Worm (Caenorhabditis elegans) whole organism, L1 larva: ENCODE data around the gene sra-14.

Source experiments
- C04F5.9 ChIP-seq: sonication (generic microtip); optimal IDR thresholded peaks from 2 replicates; lab custom pipeline; 2016; ENCODE audit warnings: missing genetic modification characterization, missing compliant biosample characterization
- C16A3.4 ChIP-seq: fragments of 150-350 bp; optimal IDR thresholded peaks from 2 replicates; lab custom pipeline; 2014; ENCODE audit warnings: missing biosample characterization, missing genetic modification characterization
- C34B4.2 ChIP-seq: sonication (generic microtip); optimal IDR thresholded peaks from 2 replicates; lab custom pipeline; 2017; ENCODE audit warnings: mild to moderate bottlenecking, missing genetic modification characterization, missing compliant biosample characterization
- aha-1 ChIP-seq: fragments of 150-350 bp; optimal IDR thresholded peaks from 2 replicates; lab custom pipeline; 2014; ENCODE audit warnings: missing biosample characterization, missing genetic modification characterization
- alr-1 ChIP-seq: fragments of 200-800 bp; sonication (Bioruptor generic); optimal IDR thresholded peaks from 2 replicates; lab custom pipeline; 2018; ENCODE audit warnings: borderline replicate concordance, mild to moderate bottlenecking, missing genetic modification characterization, missing compliant biosample characterization
- ama-1 ChIP-seq: fragments of 150-350 bp; optimal IDR thresholded peaks from 2 replicates; lab custom pipeline; 2014
- ceh-8 ChIP-seq: fragments of 200-800 bp; sonication (Bioruptor generic); optimal IDR thresholded peaks from 2 replicates; lab custom pipeline; 2018; ENCODE audit warnings: mild to moderate bottlenecking, missing genetic modification characterization, moderate library complexity, missing compliant biosample characterization
- ceh-90 ChIP-seq: sonication (generic microtip); optimal IDR thresholded peaks from 2 replicates; lab custom pipeline; 2016; ENCODE audit warnings: missing genetic modification characterization, missing compliant biosample characterization
- efl-1 ChIP-seq, 4 experiments: fragments of 150-350 bp; optimal IDR thresholded peaks in 3 of 4; peaks in 1 of 4; 1 replicate in 1 of 4; 2 replicates in 3 of 4; lab custom pipeline; 2014; ENCODE audit warnings: missing biosample characterization in 2 of 4, missing genetic modification characterization in 2 of 4, missing genetic modification reagents in 2 of 4
- efl-3 ChIP-seq: fragments of 200-800 bp; sonication (Bioruptor generic); optimal IDR thresholded peaks from 2 replicates; lab custom pipeline; 2018; ENCODE audit warnings: mild to moderate bottlenecking, missing genetic modification characterization, missing compliant biosample characterization
- egl-27 ChIP-seq, 2 experiments: fragments of 150-350 bp in 1 of 2; sonication (generic microtip); optimal IDR thresholded peaks; 3 replicates each; lab custom pipeline; 2017 to 2018; ENCODE audit warnings: missing biosample characterization in 2 of 2, missing genetic modification characterization in 2 of 2, missing genetic modification reagents in 2 of 2
- fkh-10 ChIP-seq: sonication (generic microtip); optimal IDR thresholded peaks from 2 replicates; lab custom pipeline; 2017; ENCODE audit warnings: missing biosample characterization, missing genetic modification reagents, missing genetic modification characterization
- fkh-4 ChIP-seq: sonication (generic microtip); optimal IDR thresholded peaks from 2 replicates; lab custom pipeline; 2016; ENCODE audit warnings: missing compliant biosample characterization, missing genetic modification characterization, borderline replicate concordance
- fkh-8 ChIP-seq: sonication (generic microtip); optimal IDR thresholded peaks from 2 replicates; lab custom pipeline; 2016; ENCODE audit warnings: mild to moderate bottlenecking, missing genetic modification characterization, missing compliant biosample characterization
- fos-1 ChIP-seq: fragments of 150-350 bp; optimal IDR thresholded peaks from 2 replicates; lab custom pipeline; 2014; ENCODE audit warnings: missing biosample characterization, missing genetic modification characterization
- hlh-4 ChIP-seq: sonication (generic microtip); optimal IDR thresholded peaks from 2 replicates; lab custom pipeline; 2016; ENCODE audit warnings: mild to moderate bottlenecking, missing genetic modification characterization, missing compliant biosample characterization
- hpl-2 ChIP-seq: fragments of 150-350 bp; optimal IDR thresholded peaks from 2 replicates; lab custom pipeline; 2014; ENCODE audit warnings: missing biosample characterization, missing genetic modification reagents, missing genetic modification characterization
- lin-13 ChIP-seq: fragments of 150-350 bp; optimal IDR thresholded peaks from 2 replicates; lab custom pipeline; 2014; ENCODE audit warnings: missing biosample characterization, missing genetic modification reagents, missing genetic modification characterization
- lin-15B ChIP-seq: fragments of 150-350 bp; sonication (generic microtip); optimal IDR thresholded peaks from 3 replicates; lab custom pipeline; 2014; ENCODE audit warnings: missing biosample characterization, missing genetic modification characterization
- lir-3 ChIP-seq: sonication (generic microtip); optimal IDR thresholded peaks from 2 replicates; lab custom pipeline; 2016; ENCODE audit warnings: mild to moderate bottlenecking, missing genetic modification characterization, moderate library complexity, missing compliant biosample characterization; ENCODE audit not compliant: poor library complexity
- mab-9 ChIP-seq: fragments of 200-800 bp; sonication (Bioruptor generic); IDR thresholded peaks from 2 replicates; pipeline ENCODE4 v1.3.6; 2022; ENCODE audit warnings: missing genetic modification reagents, missing genetic modification characterization, missing compliant biosample characterization
- mef-2 ChIP-seq: fragments of 150-350 bp; optimal IDR thresholded peaks from 2 replicates; lab custom pipeline; 2014; ENCODE audit warnings: missing biosample characterization, missing genetic modification characterization
- mep-1 ChIP-seq: fragments of 150-350 bp; optimal IDR thresholded peaks from 2 replicates; lab custom pipeline; 2014; ENCODE audit warnings: missing biosample characterization, missing genetic modification characterization
- nhr-11 ChIP-seq: fragments of 150-350 bp; optimal IDR thresholded peaks from 2 replicates; lab custom pipeline; 2014; ENCODE audit warnings: missing biosample characterization, missing genetic modification characterization
- nhr-19 ChIP-seq: fragments of 200-800 bp; sonication (Bioruptor generic); conservative IDR thresholded peaks from 2 replicates; pipeline ENCODE4 v1.3.6; 2022; ENCODE audit warnings: missing genetic modification characterization, missing compliant biosample characterization
- nhr-237 ChIP-seq: fragments of 150-350 bp; optimal IDR thresholded peaks from 2 replicates; lab custom pipeline; 2014; ENCODE audit warnings: missing biosample characterization, missing genetic modification characterization
- nhr-28 ChIP-seq: fragments of 150-350 bp; optimal IDR thresholded peaks from 2 replicates; lab custom pipeline; 2014; ENCODE audit warnings: missing biosample characterization, missing genetic modification characterization
- nhr-76 ChIP-seq: sonication (generic microtip); optimal IDR thresholded peaks from 2 replicates; lab custom pipeline; 2017; ENCODE audit warnings: missing biosample characterization, missing genetic modification characterization
- nhr-77 ChIP-seq: fragments of 150-350 bp; optimal IDR thresholded peaks from 2 replicates; lab custom pipeline; 2014; ENCODE audit warnings: missing biosample characterization, missing genetic modification characterization
- nhr-84 ChIP-seq: sonication (generic microtip); optimal IDR thresholded peaks from 2 replicates; lab custom pipeline; 2017; ENCODE audit warnings: missing biosample characterization, missing genetic modification characterization
- nhr-85 ChIP-seq: sonication (generic microtip); peaks from one replicate; lab custom pipeline; 2016; ENCODE audit warnings: missing genetic modification characterization, inconsistent platforms, missing compliant biosample characterization
- nhr-90 ChIP-seq: sonication (generic microtip); optimal IDR thresholded peaks from 2 replicates; lab custom pipeline; 2016; ENCODE audit warnings: mild to moderate bottlenecking, missing genetic modification characterization, missing compliant biosample characterization; ENCODE audit not compliant: poor library complexity
- pag-3 ChIP-seq: sonication (generic microtip); optimal IDR thresholded peaks from 2 replicates; lab custom pipeline; 2017; ENCODE audit warnings: missing genetic modification characterization, mild to moderate bottlenecking, missing compliant biosample characterization, antibody characterized with exemption, borderline replicate concordance; ENCODE audit not compliant: insufficient read depth
- pqm-1 ChIP-seq: sonication (generic microtip); optimal IDR thresholded peaks from 3 replicates; lab custom pipeline; 2017; ENCODE audit warnings: missing biosample characterization, missing genetic modification characterization
- sox-4 ChIP-seq: sonication (generic microtip); optimal IDR thresholded peaks from 2 replicates; lab custom pipeline; 2016; ENCODE audit warnings: missing genetic modification characterization, missing compliant biosample characterization
- swsn-7 ChIP-seq: sonication (generic microtip); optimal IDR thresholded peaks from 2 replicates; lab custom pipeline; 2016; ENCODE audit warnings: missing genetic modification characterization, missing compliant biosample characterization
- tlp-1 ChIP-seq: fragments of 150-350 bp; optimal IDR thresholded peaks from 2 replicates; lab custom pipeline; 2014; ENCODE audit warnings: missing biosample characterization, missing genetic modification characterization
- unc-98 ChIP-seq: fragments of 200-800 bp; sonication (Bioruptor generic); IDR thresholded peaks from 2 replicates; pipeline ENCODE4 v1.3.6; 2022; ENCODE audit warnings: missing genetic modification characterization, missing compliant biosample characterization
- xbp-1 ChIP-seq: sonication (generic microtip); optimal IDR thresholded peaks from 2 replicates; lab custom pipeline; 2016; ENCODE audit warnings: missing genetic modification characterization, missing compliant biosample characterization
- zag-1 ChIP-seq: fragments of 150-350 bp; optimal IDR thresholded peaks from 2 replicates; lab custom pipeline; 2014; ENCODE audit warnings: missing biosample characterization, missing genetic modification characterization
- zip-4 ChIP-seq: fragments of 200-800 bp; sonication (Bioruptor generic); optimal IDR thresholded peaks from 2 replicates; lab custom pipeline; 2018; ENCODE audit warnings: mild to moderate bottlenecking, missing genetic modification characterization, moderate library complexity, missing compliant biosample characterization
- ztf-4 ChIP-seq: fragments of 150-350 bp; optimal IDR thresholded peaks from 2 replicates; lab custom pipeline; 2014; ENCODE audit warnings: missing biosample characterization, missing genetic modification characterization

sra-14 gene

DNA sequence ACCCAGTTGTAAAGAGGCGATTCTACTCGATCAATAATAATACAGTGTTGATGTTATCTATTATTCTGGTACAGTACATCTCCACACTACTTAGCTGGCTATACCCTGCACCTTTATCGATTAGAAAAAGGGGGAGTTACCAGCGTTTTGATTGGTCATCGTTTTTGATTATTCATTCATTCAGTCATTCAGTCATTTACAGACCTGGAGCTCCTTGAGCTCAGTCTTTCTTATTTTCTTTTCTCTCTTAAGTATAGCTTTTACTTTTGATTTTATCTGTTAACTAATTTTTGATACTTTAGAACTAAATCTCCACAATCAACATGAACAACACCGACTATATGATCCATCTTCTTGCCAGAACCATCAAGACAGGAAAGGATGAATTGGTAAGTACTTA, 34.9 kb upstream of the sra-14 start, which contains the start of gene Y46G5A.28:
Gene Y46G5A.28, plus strand, starts transcription at position 301 of the 400 bp plus-strand sequence.
- TF ChIP-seq zag-1 (tag; lab: Kevin White, UChicago), result no peak
- no peak for TF ChIP-seq pqm-1
- TF ChIP-seq mef-2 (tag; lab: Kevin White, UChicago), result no peak
- TF ChIP-seq nhr-77 (tag; lab: Kevin White, UChicago), result no peak

DNA sequence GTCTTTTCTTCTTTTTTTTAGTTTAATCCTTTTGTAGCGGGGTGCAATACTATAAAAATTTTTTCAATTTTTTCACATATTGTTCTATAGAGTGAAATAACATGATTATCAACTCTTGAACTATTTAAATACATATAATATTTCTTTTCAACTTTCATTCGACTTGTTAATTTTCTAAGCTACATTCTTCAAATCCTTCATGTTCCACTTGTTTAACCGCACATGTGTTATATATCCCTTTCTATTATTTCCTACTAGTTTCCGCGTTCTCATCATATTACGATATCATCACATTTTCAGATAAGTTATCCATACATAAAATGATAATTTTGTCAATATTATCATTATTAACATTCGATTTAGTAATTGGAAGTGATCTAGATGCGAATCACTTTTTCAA, 29.2 kb upstream of the sra-14 start, which contains the start of gene Y46G5A.29:
Gene Y46G5A.29, plus strand, starts transcription at position 301 of the 400 bp plus-strand sequence.
- TF ChIP-seq nhr-237, result no peak
- TF ChIP-seq fkh-8 (tag; lab: Kevin White, UChicago), result no peak

DNA sequence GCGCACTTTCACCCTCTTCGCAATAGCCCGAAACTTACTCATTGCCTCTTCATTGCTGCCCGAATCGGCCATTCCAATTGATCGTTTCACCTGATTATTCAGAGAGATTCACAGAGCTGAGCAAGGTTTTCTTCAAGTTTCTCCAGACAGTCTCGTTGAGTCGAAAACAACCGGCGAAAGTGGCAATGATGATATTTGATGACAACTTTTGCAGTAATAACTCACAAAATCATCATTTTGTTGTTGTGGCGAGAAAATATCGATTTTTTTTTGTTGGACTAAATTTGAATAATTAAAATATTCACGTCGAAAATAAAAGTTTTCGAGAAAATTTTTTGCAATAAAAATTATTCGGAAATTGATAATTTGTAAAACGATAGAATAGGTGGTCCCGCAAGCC, 19.5 kb upstream of the sra-14 start, which contains the start of gene snf-5:
Gene snf-5, minus strand, starts transcription at position 182 of the 400 bp plus-strand sequence.
- TF ChIP-seq efl-1 (optimal IDR thresholded peaks at IDR 0.05; lab: Kevin White, UChicago) (no peak), efl-1 (GFP tag; optimal IDR thresholded peaks at IDR 0.05 in 1 of 2; lab: Kevin White, UChicago) (peak in 1 of 2 experiments; percentile 90), ztf-4 (tag; lab: Kevin White, UChicago) (no peak)
- TF ChIP-seq, all 84 proteins: peak for 1

DNA sequence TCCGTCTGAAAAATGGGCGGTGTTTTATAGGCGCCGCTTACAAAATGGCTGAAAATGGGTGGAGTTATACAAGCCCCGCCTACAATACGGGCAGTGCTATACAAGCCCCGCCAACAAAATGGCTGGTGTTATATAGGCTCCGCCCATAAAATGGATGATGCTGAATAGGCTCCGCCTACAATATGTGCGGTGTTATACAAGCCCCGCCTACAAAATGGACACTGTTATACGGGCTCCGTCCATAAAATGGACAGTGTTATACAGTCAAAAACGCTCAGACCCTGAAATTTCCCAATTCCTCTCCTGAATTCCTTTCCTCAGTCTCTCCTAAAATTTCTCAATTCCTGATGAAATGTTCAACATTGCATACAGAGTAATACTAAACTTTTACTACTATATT, 19.0 kb upstream of the sra-14 start:
- TF ChIP-seq nhr-76 (tag; lab: Kevin White, UChicago) (no peak), aha-1 (tag; lab: Kevin White, UChicago) (no peak), ceh-90 (tag; lab: Kevin White, UChicago) (no peak), fkh-4 (no peak), C34B4.2 (tag; lab: Kevin White, UChicago) (no peak), lir-3 (no peak), pag-3 (tag; lab: Kevin White, UChicago) (no peak), swsn-7 (tag; lab: Kevin White, UChicago) (no peak), tlp-1 (no peak), ceh-8 (no peak), mep-1 (tag; lab: Kevin White, UChicago) (no peak), efl-3 (GFP tag; lab: Kevin White, UChicago) (no peak), mab-9 (GFP tag; lab: Robert Waterston, UW) (no peak), nhr-84 (tag; lab: Kevin White, UChicago) (no peak), C04F5.9 (tag; lab: Kevin White, UChicago) (no peak), nhr-90 (tag; lab: Kevin White, UChicago) (no peak)

DNA sequence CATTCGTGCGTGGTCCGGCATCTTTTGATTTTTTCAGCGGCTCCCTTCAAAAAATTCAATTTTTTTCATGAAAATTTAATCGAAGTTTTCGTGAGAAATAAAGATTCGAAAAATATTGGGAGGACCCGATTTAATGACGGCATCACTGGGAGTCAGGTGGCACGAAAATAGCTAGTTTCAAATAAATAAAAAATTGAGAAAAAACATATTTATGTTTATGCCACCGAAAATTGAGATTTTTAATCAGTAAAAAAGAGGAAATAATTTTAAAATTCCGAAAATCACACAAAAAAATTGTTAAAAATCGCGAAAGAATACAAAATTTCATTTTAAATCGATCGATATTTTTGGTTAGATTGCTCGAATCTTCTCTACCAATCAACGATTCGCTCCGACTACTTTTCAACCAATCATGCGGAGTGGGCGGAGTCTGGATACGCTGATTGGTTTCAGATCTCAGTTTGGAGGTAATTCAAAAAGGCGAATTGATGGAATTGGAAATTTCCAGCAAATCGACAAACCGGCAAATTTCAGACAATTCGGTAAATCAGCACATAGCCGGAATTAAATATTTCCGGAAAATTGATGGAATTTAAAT, 6.9 kb upstream of the sra-14 start, which contains the start of gene gsy-1:
Gene gsy-1, minus strand, starts transcription at position 51 of the 598 bp plus-strand sequence.
- TF ChIP-seq egl-27 (tag; optimal IDR thresholded peaks at IDR 0.05; lab: Kevin White, UChicago) (no peak), nhr-85 (tag; lab: Kevin White, UChicago) (peak; percentile 32), efl-1 (optimal IDR thresholded peaks at IDR 0.05; lab: Kevin White, UChicago) (no peak), efl-1 (GFP tag; optimal IDR thresholded peaks at IDR 0.05 in 1 of 2; lab: Kevin White, UChicago) (peak in 1 of 2 experiments; percentile 17)

DNA sequence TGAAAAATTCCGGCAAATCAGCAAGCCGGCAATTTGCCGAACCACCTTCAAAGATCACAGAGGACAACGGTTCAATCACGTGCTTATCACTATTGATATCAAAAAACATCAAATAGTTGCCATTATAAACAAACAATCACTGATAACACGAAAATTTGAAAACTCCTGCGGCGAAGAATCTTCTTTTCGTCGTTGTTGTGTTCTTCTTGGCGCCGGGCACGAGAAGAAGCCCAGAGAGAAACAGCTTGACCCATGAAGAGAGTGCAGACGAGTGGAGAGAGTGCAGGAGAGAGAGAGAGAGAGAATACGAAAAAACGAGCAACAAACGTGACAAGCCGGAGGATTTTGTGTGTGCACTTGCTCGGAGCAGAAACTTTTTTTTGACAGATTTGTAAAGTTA, 6.4 kb upstream of the sra-14 start:
- TF ChIP-seq lir-3, result no peak
- no peak for TF ChIP-seq zip-4 (GFP tag; lab: Kevin White, UChicago)
- TF ChIP-seq xbp-1 (tag; lab: Kevin White, UChicago), result no peak
- no peak for TF ChIP-seq unc-98
- TF ChIP-seq lin-13, result no peak
- TF ChIP-seq nhr-11, result no peak
- TF ChIP-seq C16A3.4 (tag; lab: Kevin White, UChicago), result no peak
- no peak for TF ChIP-seq hpl-2 (GFP tag; lab: Kevin White, UChicago)
- TF ChIP-seq nhr-84 (tag; lab: Kevin White, UChicago), result no peak
- TF ChIP-seq lin-15B (tag; lab: Kevin White, UChicago), result no peak
- no peak for TF ChIP-seq hlh-4 (tag; lab: Kevin White, UChicago)
- no peak for TF ChIP-seq fkh-10 (GFP tag; lab: Kevin White, UChicago)
- no peak for TF ChIP-seq nhr-28 (tag; lab: Kevin White, UChicago)
- peak; percentile 17 for TF ChIP-seq ama-1 (lab: Kevin White, UChicago)
- no peak for TF ChIP-seq pqm-1
- TF ChIP-seq sox-4 (tag; lab: Kevin White, UChicago), result no peak
- TF ChIP-seq nhr-76 (tag; lab: Kevin White, UChicago), result no peak
- TF ChIP-seq nhr-19 (GFP tag; lab: Robert Waterston, UW), result no peak
- no peak for TF ChIP-seq ztf-4 (tag; lab: Kevin White, UChicago)
- TF ChIP-seq fos-1 (tag; lab: Kevin White, UChicago), result no peak
- TF ChIP-seq alr-1, result no peak
